Fruit fly (Drosophila melanogaster): ENCODE measurements around the gene TfIIB.

The TfIIB gene

dm6 chr2L:10430802-10431476 lies at the start of gene TfIIB, which contains the start of gene Bug22 (continued):
- TF ChIP-seq Med (GFP tag): peak; percentile 94
- no peak for TF ChIP-seq Usf (GFP tag; optimal IDR thresholded peaks at IDR 0.05)
- TF ChIP-seq dimm (GFP tag; IDR thresholded peaks at IDR 0.05): no peak
- TF ChIP-seq Sry-β (GFP tag; optimal IDR thresholded peaks at IDR 0.05): peak; percentile 8
- no peak for TF ChIP-seq disco-r (GFP tag; optimal IDR thresholded peaks at IDR 0.05)
- TF ChIP-seq CG4360 (GFP tag; IDR thresholded peaks at IDR 0.05): peak; percentile 40; the same call in 1 of the 2 replicates
- TF ChIP-seq tup (GFP tag; optimal IDR thresholded peaks at IDR 0.05): peak; percentile 61
- TF ChIP-seq CG11398 (GFP tag; optimal IDR thresholded peaks at IDR 0.05): no peak
- TF ChIP-seq esg (GFP tag; conservative IDR thresholded peaks at IDR 0.05): peak; percentile 41; the same call in 1 of the 2 replicates
- TF ChIP-seq Poxn (GFP tag; IDR thresholded peaks at IDR 0.05): no peak
- peak; percentile 38; the same call in 1 of the 2 replicates for TF ChIP-seq CG31224 (GFP tag; IDR thresholded peaks at IDR 0.05)
- peak; percentile 58 for TF ChIP-seq CG10147 (GFP tag; optimal IDR thresholded peaks at IDR 0.05)
- peak; percentile 17 for TF ChIP-seq CG3995 (GFP tag; optimal IDR thresholded peaks at IDR 0.05)
- peak; percentile 71 for TF ChIP-seq CG14014 (GFP tag; IDR thresholded peaks at IDR 0.05)
- TF ChIP-seq usp (GFP tag; optimal IDR thresholded peaks at IDR 0.05): no peak
- peak; percentile 62 for TF ChIP-seq CG13296 (GFP tag; optimal IDR thresholded peaks at IDR 0.05)
- TF ChIP-seq CG9609 (GFP tag; optimal IDR thresholded peaks at IDR 0.05): peak; percentile 63
- peak; percentile 39 for TF ChIP-seq psq (GFP tag; optimal IDR thresholded peaks at IDR 0.05)
- TF ChIP-seq CG43689 (GFP tag; IDR thresholded peaks at IDR 0.05): no peak
- peak; percentile 74 for TF ChIP-seq Hsf (GFP tag; optimal IDR thresholded peaks at IDR 0.05)
- TF ChIP-seq CG8388 (GFP tag; optimal IDR thresholded peaks at IDR 0.05): peak; percentile 45
- TF ChIP-seq CG17186 (GFP tag; optimal IDR thresholded peaks at IDR 0.05): no peak
- no peak for TF ChIP-seq vnd (GFP tag; IDR thresholded peaks at IDR 0.05; ENCODE audit: partially characterized antibody)
- no peak for TF ChIP-seq org-1 (GFP tag; optimal IDR thresholded peaks at IDR 0.05)
- peak in 1 of 3 experiments; percentile 54 for TF ChIP-seq lola (GFP tag; optimal IDR thresholded peaks at IDR 0.05)
- peak; percentile 57 for TF ChIP-seq ssp (GFP tag; IDR thresholded peaks at IDR 0.05)
- TF ChIP-seq CG10543 (GFP tag; optimal IDR thresholded peaks at IDR 0.05): peak; percentile 80
- no peak for TF ChIP-seq CG15269 (tag; optimal IDR thresholded peaks at IDR 0.05)
- peak; percentile 88 for TF ChIP-seq CG30403 (GFP tag; optimal IDR thresholded peaks at IDR 0.05)
- TF ChIP-seq lmd (GFP tag; IDR thresholded peaks at IDR 0.05): no peak; the same call in 1 of the 2 replicates
- TF ChIP-seq Dfd (GFP tag; optimal IDR thresholded peaks at IDR 0.05): no peak
- no peak for TF ChIP-seq CG6654 (GFP tag; optimal IDR thresholded peaks at IDR 0.05)
- no peak for TF ChIP-seq eve (GFP tag; optimal IDR thresholded peaks at IDR 0.05)
- no peak for TF ChIP-seq cg (GFP tag; optimal IDR thresholded peaks at IDR 0.05)
- TF ChIP-seq H15 (GFP tag; IDR thresholded peaks at IDR 0.05): no peak
- TF ChIP-seq bsh (GFP tag; optimal IDR thresholded peaks at IDR 0.05): peak in 1 of 2 experiments; percentile 56
- peak; percentile 25 for TF ChIP-seq her (GFP tag; optimal IDR thresholded peaks at IDR 0.05)
- peak; percentile 92 for TF ChIP-seq sens (GFP tag)
- TF ChIP-seq bigmax (GFP tag; optimal IDR thresholded peaks at IDR 0.05): no peak
- peak; percentile 45 for TF ChIP-seq mirr (GFP tag; optimal IDR thresholded peaks at IDR 0.05)
- peak; percentile 69 for TF ChIP-seq CG7556 (GFP tag; optimal IDR thresholded peaks at IDR 0.05)
- peak; percentile 27 for TF ChIP-seq CG4617 (GFP tag; optimal IDR thresholded peaks at IDR 0.05; ENCODE audit: borderline replicate concordance)
- TF ChIP-seq stwl (tag; optimal IDR thresholded peaks at IDR 0.05): peak; percentile 64
- TF ChIP-seq fd3F (GFP tag; optimal IDR thresholded peaks at IDR 0.05): peak; percentile 61
- no peak for TF ChIP-seq Scr (GFP tag; IDR thresholded peaks at IDR 0.05; ENCODE audit: partially characterized antibody)
- TF ChIP-seq sisA (GFP tag; IDR thresholded peaks at IDR 0.05): peak; percentile 51
- TF ChIP-seq CG13123 (GFP tag; optimal IDR thresholded peaks at IDR 0.05): peak; percentile 65
- 0 out of 2 replicates have a peak, but pooled peaks have one; percentile 37 for TF ChIP-seq Awh (GFP tag; IDR thresholded peaks at IDR 0.05)
- TF ChIP-seq CG14860 (GFP tag; IDR thresholded peaks at IDR 0.05; ENCODE audit: partially characterized antibody): 0 out of 3 replicates have a peak, but pooled peaks have one; percentile 49
